Worm (Caenorhabditis elegans) whole organism, L4/young adult: ENCODE measurements around the gene ger-1.

Experiments used
- W03F9.2 ChIP-seq: fragments of 150-350 bp; optimal IDR thresholded peaks from 2 replicates; lab custom pipeline; 2014; ENCODE audit warnings: missing biosample characterization, missing genetic modification characterization
- dao-5 ChIP-seq: sonication (generic microtip); optimal IDR thresholded peaks from 2 replicates; lab custom pipeline; 2016; ENCODE audit warnings: missing genotype, missing genetic modification characterization, moderate library complexity, missing compliant biosample characterization
- him-1 ChIP-seq: sonication (generic microtip); optimal IDR thresholded peaks from 2 replicates; lab custom pipeline; 2016; ENCODE audit warnings: missing genotype, missing genetic modification reagents, missing genetic modification characterization, missing compliant biosample characterization

DNA sequence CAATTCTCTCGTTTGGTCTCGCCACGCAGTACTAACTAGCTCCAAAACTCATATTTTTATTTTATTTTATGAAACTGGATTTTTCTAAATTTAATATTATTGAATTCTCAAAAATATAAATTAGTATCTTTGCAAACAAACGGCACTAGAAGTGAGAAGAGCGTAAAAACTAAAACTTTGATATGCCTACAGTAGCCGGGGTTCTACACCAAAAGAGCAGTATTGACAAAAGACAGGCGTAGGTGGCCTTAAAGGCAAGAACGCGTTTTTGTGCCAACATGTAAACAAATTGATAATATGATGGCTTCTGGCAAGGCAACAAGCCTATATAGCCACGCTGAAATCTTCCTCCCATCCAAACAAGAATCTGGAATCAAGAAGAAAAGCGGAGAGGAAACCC, 4.7 kb downstream of the ger-1 start, which contains the start of gene R01H2.1:
- no peak for TF ChIP-seq him-1 (tag; lab: Kevin White, UChicago)
- TF ChIP-seq W03F9.2, result no peak
- no peak for TF ChIP-seq dao-5 (tag; lab: Kevin White, UChicago)
